Fruit fly (Drosophila melanogaster): ENCODE data around the gene CG11854.
A peak's percentile ranks its signal among the peaks of the same experiment; 100 is the strongest.

Gene CG11854

dm6 chr3R:25262322-25262761 is 20.5 kb downstream of the CG11854 start, which contains the start of the genes Kdsr and CG11858 (continued):
- TF ChIP-seq jim (GFP tag; optimal IDR thresholded peaks at IDR 0.05) = no peak
- no peak for TF ChIP-seq lola (GFP tag; optimal IDR thresholded peaks at IDR 0.05)
- no peak for TF ChIP-seq dmrt93B (GFP tag; optimal IDR thresholded peaks at IDR 0.05)

dm6 chr3R:25265589-25266201 is 23.9 kb downstream of the CG11854 start, which contains the start of the genes GlnRS and RIOK2:
Gene GlnRS (minus strand): TSS chr3R:25265721.
Gene RIOK2 (plus strand): TSS chr3R:25265844.
- TF ChIP-seq Dif (GFP tag; optimal IDR thresholded peaks at IDR 0.05; ENCODE audit: partially characterized antibody) = no peak
- no peak for TF ChIP-seq HLH106 (tag; optimal IDR thresholded peaks at IDR 0.05)
- no peak for TF ChIP-seq Jra (GFP tag; optimal IDR thresholded peaks at IDR 0.05)
- TF ChIP-seq dsf (GFP tag; optimal IDR thresholded peaks at IDR 0.05; ENCODE audit: borderline replicate concordance) = no peak
- TF ChIP-seq pan (optimal IDR thresholded peaks at IDR 0.05) = no peak
- TF ChIP-seq Sp1 (GFP tag; optimal IDR thresholded peaks at IDR 0.05) = peak; percentile 13
- TF ChIP-seq sage (GFP tag; optimal IDR thresholded peaks at IDR 0.05) = no peak
- TF ChIP-seq Vsx2 (GFP tag; optimal IDR thresholded peaks at IDR 0.05; ENCODE audit: partially characterized antibody) = no peak
- TF ChIP-seq Mio (GFP tag; optimal IDR thresholded peaks at IDR 0.05) = no peak
- no peak for TF ChIP-seq rgr (GFP tag; optimal IDR thresholded peaks at IDR 0.05)
- TF ChIP-seq dmrt93B (GFP tag; optimal IDR thresholded peaks at IDR 0.05) = no peak
- no peak for TF ChIP-seq Rel (GFP tag; optimal IDR thresholded peaks at IDR 0.05)
- TF ChIP-seq Rel (tag; optimal IDR thresholded peaks at IDR 0.05) = peak; percentile 54
- no peak for TF ChIP-seq lola (GFP tag; optimal IDR thresholded peaks at IDR 0.05)
- peak; percentile 79 for TF ChIP-seq Hr78 (GFP tag; optimal IDR thresholded peaks at IDR 0.05)
- no peak for TF ChIP-seq ey (GFP tag; optimal IDR thresholded peaks at IDR 0.05)
- TF ChIP-seq br (GFP tag; optimal IDR thresholded peaks at IDR 0.05) = no peak
- TF ChIP-seq Abd-B (GFP tag; optimal IDR thresholded peaks at IDR 0.05) = peak; percentile 59
- no peak for TF ChIP-seq woc (GFP tag; optimal IDR thresholded peaks at IDR 0.05)
- TF ChIP-seq Hr83 (GFP tag; optimal IDR thresholded peaks at IDR 0.05; ENCODE audit: poor library complexity, severe bottlenecking) = no peak
- TF ChIP-seq CG32264 (GFP tag; optimal IDR thresholded peaks at IDR 0.05) = no peak
- TF ChIP-seq h (GFP tag; optimal IDR thresholded peaks at IDR 0.05) = no peak
- TF ChIP-seq dl (GFP tag; optimal IDR thresholded peaks at IDR 0.05; ENCODE audit: insufficient read depth in 1 of 2, partially characterized antibody in 2 of 2) = no peak
- no peak for TF ChIP-seq fru (GFP tag; optimal IDR thresholded peaks at IDR 0.05)
- TF ChIP-seq GATAd (GFP tag; optimal IDR thresholded peaks at IDR 0.05) = no peak
- no peak for TF ChIP-seq CrebA (GFP tag; optimal IDR thresholded peaks at IDR 0.05; ENCODE audit: borderline replicate concordance)
- TF ChIP-seq OdsH (GFP tag; optimal IDR thresholded peaks at IDR 0.05) = no peak
- TF ChIP-seq psq (GFP tag; optimal IDR thresholded peaks at IDR 0.05) = no peak
- peak; percentile 100 for TF ChIP-seq N (GFP tag; optimal IDR thresholded peaks at IDR 0.05)
- no peak for TF ChIP-seq tai (GFP tag; optimal IDR thresholded peaks at IDR 0.05)
- TF ChIP-seq usp (GFP tag; optimal IDR thresholded peaks at IDR 0.05) = no peak
- peak; percentile 75 for TF ChIP-seq Myc (optimal IDR thresholded peaks at IDR 0.05)
- no peak for TF ChIP-seq jim (GFP tag; optimal IDR thresholded peaks at IDR 0.05)
- no peak for TF ChIP-seq Hnf4 (GFP tag; optimal IDR thresholded peaks at IDR 0.05)
- no peak for TF ChIP-seq foxo (GFP tag; optimal IDR thresholded peaks at IDR 0.05)
- TF ChIP-seq brk (GFP tag; optimal IDR thresholded peaks at IDR 0.05) = no peak

dm6 chr3R:25266751-25267150 is 24.9 kb downstream of the CG11854 start:
- TF ChIP-seq psq (GFP tag; optimal IDR thresholded peaks at IDR 0.05) (no peak), Hr83 (GFP tag; optimal IDR thresholded peaks at IDR 0.05; ENCODE audit: poor library complexity, severe bottlenecking) (no peak), dl (GFP tag; optimal IDR thresholded peaks at IDR 0.05; ENCODE audit: insufficient read depth in 1 of 2, partially characterized antibody in 2 of 2) (no peak), ey (GFP tag; optimal IDR thresholded peaks at IDR 0.05) (no peak), Mio (GFP tag; optimal IDR thresholded peaks at IDR 0.05) (no peak), woc (GFP tag; optimal IDR thresholded peaks at IDR 0.05) (no peak), usp (GFP tag; optimal IDR thresholded peaks at IDR 0.05) (no peak), GATAd (GFP tag; optimal IDR thresholded peaks at IDR 0.05) (no peak), sv (GFP tag; optimal IDR thresholded peaks at IDR 0.05) (no peak), rgr (GFP tag; optimal IDR thresholded peaks at IDR 0.05) (no peak), br (GFP tag; optimal IDR thresholded peaks at IDR 0.05) (no peak), foxo (GFP tag; optimal IDR thresholded peaks at IDR 0.05) (no peak), h (GFP tag; optimal IDR thresholded peaks at IDR 0.05) (no peak), brk (GFP tag; optimal IDR thresholded peaks at IDR 0.05) (no peak), Myc (optimal IDR thresholded peaks at IDR 0.05) (no peak), CG9705 (GFP tag; optimal IDR thresholded peaks at IDR 0.05) (no peak), Rel (GFP tag; optimal IDR thresholded peaks at IDR 0.05) (no peak), Rel (tag; optimal IDR thresholded peaks at IDR 0.05) (no peak), pan (optimal IDR thresholded peaks at IDR 0.05) (no peak), jim (GFP tag; optimal IDR thresholded peaks at IDR 0.05) (no peak)
